Worm (Caenorhabditis elegans) whole organism, L2 larva: Measurements from ENCODE around the gene Y48G9A.11.

Experiments
- F13H6.1 ChIP-seq: sonication (generic microtip); optimal IDR thresholded peaks from 2 replicates; lab custom pipeline; 2016; ENCODE audit warnings: missing genetic modification characterization, missing compliant biosample characterization
- R02D3.7 ChIP-seq: fragments of 150-350 bp; optimal IDR thresholded peaks from 2 replicates; lab custom pipeline; 2014; ENCODE audit warnings: missing biosample characterization, missing genetic modification characterization
- aly-2 ChIP-seq: fragments of 150-350 bp; optimal IDR thresholded peaks from 2 replicates; lab custom pipeline; 2014; ENCODE audit warnings: missing biosample characterization, missing genetic modification characterization
- ama-1 ChIP-seq: fragments of 150-350 bp; optimal IDR thresholded peaks from 2 replicates; lab custom pipeline; 2018; ENCODE audit warnings: inconsistent platforms
- blmp-1 ChIP-seq: sonication (generic microtip); optimal IDR thresholded peaks from 2 replicates; lab custom pipeline; 2017; ENCODE audit warnings: missing genetic modification characterization, mild to moderate bottlenecking, missing compliant biosample characterization, antibody characterized with exemption, moderate library complexity; ENCODE audit not compliant: insufficient read depth
- ceh-16 ChIP-seq: fragments of 150-350 bp; optimal IDR thresholded peaks from 2 replicates; lab custom pipeline; 2014; ENCODE audit warnings: missing biosample characterization, missing genetic modification characterization
- ceh-82 ChIP-seq: fragments of 150-350 bp; optimal IDR thresholded peaks from 2 replicates; lab custom pipeline; 2014; ENCODE audit warnings: missing biosample characterization, missing genetic modification characterization
- crh-2 ChIP-seq: sonication (generic microtip); optimal IDR thresholded peaks from 2 replicates; lab custom pipeline; 2017; ENCODE audit warnings: missing biosample characterization, missing genetic modification characterization
- dmd-4 ChIP-seq: sonication (generic microtip); optimal IDR thresholded peaks from 2 replicates; lab custom pipeline; 2017; ENCODE audit warnings: missing biosample characterization, missing genetic modification characterization
- egl-27 ChIP-seq: sonication (generic microtip); optimal IDR thresholded peaks from 3 replicates; lab custom pipeline; 2017; ENCODE audit warnings: missing biosample characterization, missing genetic modification reagents, missing genetic modification characterization
- elt-1 ChIP-seq: fragments of 150-350 bp; optimal IDR thresholded peaks from 2 replicates; lab custom pipeline; 2014; ENCODE audit warnings: missing biosample characterization, missing genetic modification characterization
- elt-3 ChIP-seq: sonication (generic microtip); optimal IDR thresholded peaks from 2 replicates; lab custom pipeline; 2017; ENCODE audit warnings: missing biosample characterization, missing genetic modification characterization
- fos-1 ChIP-seq: fragments of 150-350 bp; optimal IDR thresholded peaks from 2 replicates; lab custom pipeline; 2014; ENCODE audit warnings: missing biosample characterization, missing genetic modification characterization
- lin-11 ChIP-seq: fragments of 150-350 bp; sonication (generic microtip); optimal IDR thresholded peaks from 2 replicates; lab custom pipeline; 2014; ENCODE audit warnings: missing biosample characterization, missing genetic modification characterization, inconsistent platforms, mixed read lengths
- lin-13 ChIP-seq: fragments of 150-350 bp; optimal IDR thresholded peaks from 2 replicates; lab custom pipeline; 2014; ENCODE audit warnings: missing biosample characterization, missing genetic modification reagents, missing genetic modification characterization
- lin-39 ChIP-seq: fragments of 150-350 bp; optimal IDR thresholded peaks from 2 replicates; lab custom pipeline; 2014; ENCODE audit warnings: missing biosample characterization, missing genetic modification reagents, missing genetic modification characterization
- lsy-2 ChIP-seq, 2 experiments: fragments of 150-350 bp in 1 of 2; sonication (generic microtip) in 1 of 2; optimal IDR thresholded peaks; 2 replicates each; lab custom pipeline; 2014 to 2017; ENCODE audit warnings: missing biosample characterization in 2 of 2, missing genetic modification characterization in 2 of 2
- mab-5 ChIP-seq: fragments of 150-350 bp; optimal IDR thresholded peaks from 2 replicates; lab custom pipeline; 2014; ENCODE audit warnings: missing biosample characterization, missing genetic modification characterization
- mbf-1 ChIP-seq: sonication (generic microtip); optimal IDR thresholded peaks from 2 replicates; lab custom pipeline; 2017; ENCODE audit warnings: missing biosample characterization, missing genetic modification characterization
- mdl-1 ChIP-seq, 2 experiments: fragments of 150-350 bp in 1 of 2; sonication (generic microtip) in 1 of 2; optimal IDR thresholded peaks; 2 replicates each; lab custom pipeline; 2017; ENCODE audit warnings: missing biosample characterization in 2 of 2, missing genetic modification characterization in 2 of 2
- nhr-11 ChIP-seq: fragments of 150-350 bp; optimal IDR thresholded peaks from 2 replicates; lab custom pipeline; 2014; ENCODE audit warnings: missing biosample characterization, missing genetic modification characterization
- nhr-12 ChIP-seq: fragments of 150-350 bp; optimal IDR thresholded peaks from 2 replicates; lab custom pipeline; 2014; ENCODE audit warnings: missing biosample characterization, missing genetic modification characterization
- nhr-129 ChIP-seq: fragments of 150-350 bp; optimal IDR thresholded peaks from 2 replicates; lab custom pipeline; 2014; ENCODE audit warnings: missing biosample characterization, missing genetic modification characterization
- nhr-237 ChIP-seq: fragments of 150-350 bp; optimal IDR thresholded peaks from 2 replicates; lab custom pipeline; 2014; ENCODE audit warnings: missing biosample characterization, missing genetic modification characterization
- nhr-25 ChIP-seq: fragments of 150-350 bp; sonication (generic microtip); optimal IDR thresholded peaks from 3 replicates; lab custom pipeline; 2014; ENCODE audit warnings: missing biosample characterization, missing genetic modification characterization
- nhr-6 ChIP-seq: fragments of 150-350 bp; optimal IDR thresholded peaks from 2 replicates; lab custom pipeline; 2014; ENCODE audit warnings: missing biosample characterization, missing genetic modification characterization
- peb-1 ChIP-seq: fragments of 150-350 bp; optimal IDR thresholded peaks from 2 replicates; lab custom pipeline; 2014; ENCODE audit warnings: missing biosample characterization, missing genetic modification characterization
- sem-4 ChIP-seq: fragments of 150-350 bp; optimal IDR thresholded peaks from 2 replicates; lab custom pipeline; 2014; ENCODE audit warnings: missing biosample characterization, missing genetic modification reagents, missing genetic modification characterization
- skn-1 ChIP-seq: sonication (generic microtip); optimal IDR thresholded peaks from 2 replicates; lab custom pipeline; 2017; ENCODE audit warnings: missing biosample characterization, missing genetic modification characterization
- sma-9 ChIP-seq, 2 experiments: fragments of 150-350 bp in 1 of 2; sonication (generic microtip) in 1 of 2; optimal IDR thresholded peaks; 2 replicates each; lab custom pipeline; 2014 to 2016; ENCODE audit warnings: missing genetic modification characterization in 2 of 2, mild to moderate bottlenecking in 1 of 2, missing biosample characterization in 1 of 2, missing compliant biosample characterization in 1 of 2, missing genetic modification reagents in 1 of 2, moderate library complexity in 1 of 2
- snpc-4 ChIP-seq: fragments of 150-350 bp; optimal IDR thresholded peaks from 2 replicates; lab custom pipeline; 2014; ENCODE audit warnings: missing biosample characterization, missing genetic modification characterization
- unc-39 ChIP-seq: fragments of 150-350 bp; optimal IDR thresholded peaks from 2 replicates; lab custom pipeline; 2014; ENCODE audit warnings: missing biosample characterization, missing genetic modification characterization
- unc-55 ChIP-seq: fragments of 150-350 bp; sonication (generic microtip); optimal IDR thresholded peaks from 3 replicates; lab custom pipeline; 2014; ENCODE audit warnings: missing biosample characterization, missing genetic modification reagents, missing genetic modification characterization
- unc-62 ChIP-seq: fragments of 150-350 bp; optimal IDR thresholded peaks from 2 replicates; lab custom pipeline; 2014; ENCODE audit warnings: missing biosample characterization, missing genetic modification reagents, missing genetic modification characterization
- zag-1 ChIP-seq: fragments of 150-350 bp; optimal IDR thresholded peaks from 2 replicates; lab custom pipeline; 2014; ENCODE audit warnings: missing biosample characterization, missing genetic modification characterization
- ztf-1 ChIP-seq: fragments of 200-800 bp; sonication (Bioruptor generic); conservative IDR thresholded peaks from 2 replicates; pipeline ENCODE4 v1.3.6; 2022; ENCODE audit warnings: missing genetic modification characterization, missing compliant biosample characterization
- ztf-11 ChIP-seq: sonication (generic microtip); optimal IDR thresholded peaks from 2 replicates; lab custom pipeline; 2017; ENCODE audit warnings: missing biosample characterization, missing genetic modification characterization
- ztf-4 ChIP-seq: fragments of 150-350 bp; optimal IDR thresholded peaks from 2 replicates; lab custom pipeline; 2014; ENCODE audit warnings: missing biosample characterization, missing genetic modification characterization

The Y48G9A.11 gene

ce11 chrIII:2112009-2112408 is 4.7 kb downstream of the Y48G9A.11 start:
- no peak for TF ChIP-seq nhr-11 (tag; lab: Kevin White, UChicago)
- no peak for TF ChIP-seq ama-1
- TF ChIP-seq F13H6.1 (tag; lab: Kevin White, UChicago), result no peak
- TF ChIP-seq R02D3.7 (tag; lab: Kevin White, UChicago), result no peak
- TF ChIP-seq peb-1 (tag; lab: Kevin White, UChicago), result no peak
- no peak for TF ChIP-seq skn-1 (tag; lab: Kevin White, UChicago)
- no peak for TF ChIP-seq ztf-11 (tag; lab: Kevin White, UChicago)
- no peak for TF ChIP-seq blmp-1 (tag; lab: Kevin White, UChicago)

ce11 chrIII:2111376-2111775 is 5.3 kb downstream of the Y48G9A.11 start:
- TF ChIP-seq R02D3.7 (tag; lab: Kevin White, UChicago) (no peak), snpc-4 (tag; lab: Kevin White, UChicago) (no peak), nhr-25 (no peak), dmd-4 (tag; lab: Kevin White, UChicago) (no peak), skn-1 (tag; lab: Kevin White, UChicago) (no peak), nhr-12 (no peak), blmp-1 (tag; lab: Kevin White, UChicago) (no peak), nhr-237 (tag; lab: Kevin White, UChicago) (no peak)

ce11 chrIII:2110249-2110648 is 6.4 kb downstream of the Y48G9A.11 start, which contains the start of gene Y48G9A.7:
Gene Y48G9A.7, plus strand, starts transcription at chrIII:2110549.
- TF ChIP-seq unc-39 (no peak), mbf-1 (tag; lab: Kevin White, UChicago) (no peak), blmp-1 (tag; lab: Kevin White, UChicago) (no peak), egl-27 (tag; lab: Kevin White, UChicago) (no peak), nhr-129 (tag; lab: Kevin White, UChicago) (no peak), elt-1 (tag; lab: Kevin White, UChicago) (no peak), ztf-4 (tag; lab: Kevin White, UChicago) (no peak), fos-1 (tag; lab: Kevin White, UChicago) (no peak), mdl-1 (tag; optimal IDR thresholded peaks at IDR 0.05; lab: Kevin White, UChicago) (no peak), unc-62 (no peak), lin-11 (tag; lab: Kevin White, UChicago) (no peak), crh-2 (no peak)

- TF ChIP-seq zag-1 (tag; lab: Kevin White, UChicago), result no peak
- TF ChIP-seq, all 48 proteins: peak for 0
Measured at ce11 chrIII:2105935-2106334, 10.8 kb downstream of the Y48G9A.11 start.

ce11 chrIII:2101895-2102345 is 14.8 kb downstream of the Y48G9A.11 start, which contains the start of gene ppk-2:
Gene ppk-2, plus strand, starts transcription at chrIII:2102295.
- TF ChIP-seq unc-55, result peak; percentile 21
- no peak for TF ChIP-seq ceh-16
- TF ChIP-seq lin-39 (tag; lab: Kevin White, UChicago), result no peak
- no peak for TF ChIP-seq lin-13 (GFP tag; lab: Kevin White, UChicago)
- TF ChIP-seq, all 48 proteins: peak for 1

- no peak for TF ChIP-seq crh-2
- TF ChIP-seq lsy-2 (tag; optimal IDR thresholded peaks at IDR 0.05; lab: Kevin White, UChicago), result no peak
- TF ChIP-seq nhr-6 (tag; lab: Kevin White, UChicago), result no peak
Measured at ce11 chrIII:2101310-2101709, 15.4 kb downstream of the Y48G9A.11 start.

ce11 chrIII:2100842-2101241 is 15.9 kb downstream of the Y48G9A.11 start:
- peak; percentile 29 for TF ChIP-seq blmp-1 (tag; lab: Kevin White, UChicago)
- no peak for TF ChIP-seq ztf-11 (tag; lab: Kevin White, UChicago)
- TF ChIP-seq crh-2, result peak; percentile 75
- no peak for TF ChIP-seq unc-39
- no peak for TF ChIP-seq nhr-237 (tag; lab: Kevin White, UChicago)
- no peak for TF ChIP-seq aly-2 (tag; lab: Kevin White, UChicago)
- no peak for TF ChIP-seq ztf-1 (GFP tag; lab: Robert Waterston, UW)
- TF ChIP-seq skn-1 (tag; lab: Kevin White, UChicago), result no peak
- TF ChIP-seq nhr-11 (tag; lab: Kevin White, UChicago), result no peak
- TF ChIP-seq egl-27 (tag; lab: Kevin White, UChicago), result peak; percentile 38
- TF ChIP-seq unc-55, result peak; percentile 85
- TF ChIP-seq nhr-129 (tag; lab: Kevin White, UChicago), result peak; percentile 72
- TF ChIP-seq sem-4 (tag; lab: Kevin White, UChicago), result peak; percentile 60
- TF ChIP-seq snpc-4 (tag; lab: Kevin White, UChicago), result peak; percentile 15
- TF ChIP-seq zag-1 (tag; lab: Kevin White, UChicago), result peak; percentile 70
- TF ChIP-seq nhr-6 (tag; lab: Kevin White, UChicago), result no peak
- no peak for TF ChIP-seq lin-39 (tag; lab: Kevin White, UChicago)
- no peak for TF ChIP-seq ceh-82
- TF ChIP-seq nhr-25, result peak; percentile 17
- TF ChIP-seq sma-9 (GFP tag; optimal IDR thresholded peaks at IDR 0.05; lab: Kevin White, UChicago), result peak; percentile 71
- TF ChIP-seq sma-9 (tag; optimal IDR thresholded peaks at IDR 0.05; lab: Kevin White, UChicago), result no peak
- TF ChIP-seq dmd-4 (tag; lab: Kevin White, UChicago), result no peak
- TF ChIP-seq mbf-1 (tag; lab: Kevin White, UChicago), result no peak
- TF ChIP-seq unc-62, result no peak
- no peak for TF ChIP-seq nhr-12
- peak; percentile 73 for TF ChIP-seq mab-5 (tag; lab: Kevin White, UChicago)
- TF ChIP-seq elt-3 (tag; lab: Kevin White, UChicago), result no peak
